Fruit fly (Drosophila melanogaster) whole organism, embryonic: ENCODE measurements around the gene CG31735.
A peak's percentile ranks its signal among the peaks of the same experiment; 100 is the strongest.

Experiments used
- CG12219 ChIP-seq: fragments of 200-800 bp; sonication (Bioruptor generic); optimal IDR thresholded peaks from 3 replicates; lab custom pipeline; 2018; ENCODE audit warnings: missing biosample characterization, mild to moderate bottlenecking, missing genetic modification characterization
- CG13894 ChIP-seq: fragments of 200-800 bp; sonication (Bioruptor generic); optimal IDR thresholded peaks from 3 replicates; lab custom pipeline; 2018; ENCODE audit warnings: missing biosample characterization, mild to moderate bottlenecking, missing genetic modification characterization, moderate library complexity
- CG6654 ChIP-seq: fragments of 200-800 bp; sonication (Bioruptor generic); optimal IDR thresholded peaks from 2 replicates; lab custom pipeline; 2017; ENCODE audit warnings: missing biosample characterization, mild to moderate bottlenecking, missing genetic modification characterization
- Dbx ChIP-seq: fragments of 200-800 bp; sonication (Bioruptor generic); IDR thresholded peaks from 3 replicates; pipeline ENCODE4 v1.3.6; 2022; ENCODE audit warnings: missing biosample characterization, missing genetic modification characterization
- Nf-YA ChIP-seq: fragments of 200-800 bp; sonication (Bioruptor generic); IDR thresholded peaks from 2 replicates; pipeline ENCODE4 v1.3.6; 2022; ENCODE audit warnings: missing biosample characterization, missing genetic modification characterization
- Sry-δ ChIP-seq: fragments of 200-800 bp; sonication (Bioruptor generic); optimal IDR thresholded peaks from 2 replicates; lab custom pipeline; 2016; ENCODE audit warnings: missing biosample characterization, missing genetic modification characterization
- YL-1 ChIP-seq: fragments of 200-800 bp; sonication (Bioruptor generic); optimal IDR thresholded peaks from 3 replicates; lab custom pipeline; 2017; ENCODE audit warnings: missing biosample characterization, mild to moderate bottlenecking, missing genetic modification characterization
- ato ChIP-seq: fragments of 200-800 bp; sonication (Bioruptor generic); IDR thresholded peaks from 2 replicates; pipeline ENCODE4 v1.3.6; 2022; ENCODE audit warnings: missing biosample characterization, missing genetic modification characterization; ENCODE audit not compliant: partially characterized antibody
- hbn ChIP-seq: fragments of 200-800 bp; sonication (Bioruptor generic); IDR thresholded peaks from 2 replicates; pipeline ENCODE4 v1.3.6; 2022; ENCODE audit warnings: missing biosample characterization, missing genetic modification characterization; ENCODE audit not compliant: partially characterized antibody
- pfk ChIP-seq: fragments of 200-800 bp; sonication (Bioruptor generic); optimal IDR thresholded peaks from 2 replicates; lab custom pipeline; 2018; ENCODE audit warnings: missing biosample characterization, mild to moderate bottlenecking, missing genetic modification characterization, moderate library complexity
- trem ChIP-seq: fragments of 200-800 bp; optimal IDR thresholded peaks from 3 replicates; lab custom pipeline; 2019; ENCODE audit warnings: missing biosample characterization, mild to moderate bottlenecking, missing genetic modification characterization, moderate library complexity

- TF ChIP-seq hbn (GFP tag; lab: Robert Waterston, UW) (0 out of 2 replicates have a peak, but pooled peaks have one; percentile 30), Sry-δ (no peak), pfk (no peak), CG6654 (no peak), trem (tag; lab: Kevin White, UChicago) (no peak), YL-1 (GFP tag; lab: Kevin White, UChicago) (no peak), Nf-YA (no peak), CG12219 (GFP tag; lab: Kevin White, UChicago) (no peak), Dbx (GFP tag; lab: Robert Waterston, UW) (no peak), ato (GFP tag; lab: Robert Waterston, UW) (no peak), CG13894 (tag; lab: Kevin White, UChicago) (no peak)
These were observed 18.4 kb downstream of the CG31735 start for dm6 chr2L:15913674-15914037.
